Fruit fly (Drosophila melanogaster) whole organism, wandering third instar larva: ENCODE measurements around the gene CG32074.

Experiments
- Abd-B ChIP-seq: fragments of >200 bp; optimal IDR thresholded peaks from 2 replicates; lab custom pipeline; 2017; ENCODE audit warnings: missing biosample characterization, missing genetic modification characterization
- CG32264 ChIP-seq: fragments of 200-800 bp; sonication (Bioruptor generic); optimal IDR thresholded peaks from 2 replicates; lab custom pipeline; 2016; ENCODE audit warnings: missing biosample characterization, missing genetic modification characterization
- CG9705 ChIP-seq: fragments of 200-800 bp; sonication (Bioruptor generic); optimal IDR thresholded peaks from 2 replicates; lab custom pipeline; 2018; ENCODE audit warnings: missing biosample characterization, mild to moderate bottlenecking, missing genetic modification characterization
- CrebA ChIP-seq: fragments of 200-800 bp; sonication (Bioruptor generic); optimal IDR thresholded peaks from 2 replicates; lab custom pipeline; 2016; ENCODE audit warnings: missing biosample characterization, mild to moderate bottlenecking, missing genetic modification characterization, borderline replicate concordance
- Dfd ChIP-seq: fragments of >200 bp; optimal IDR thresholded peaks from 2 replicates; lab custom pipeline; 2017; ENCODE audit warnings: missing biosample characterization, missing genetic modification characterization
- Dif ChIP-seq: fragments of 200-275, 200-300 bp; sonication (Bioruptor generic); optimal IDR thresholded peaks from 2 replicates; lab custom pipeline; 2018; ENCODE audit warnings: missing biosample characterization, missing genetic modification characterization; ENCODE audit not compliant: partially characterized antibody
- GATAd ChIP-seq: sonication (Bioruptor generic); optimal IDR thresholded peaks from 2 replicates; lab custom pipeline; 2016; ENCODE audit warnings: missing biosample characterization, missing genetic modification characterization
- HLH106 ChIP-seq: fragments of 200-800 bp; optimal IDR thresholded peaks from 3 replicates; lab custom pipeline; 2019; ENCODE audit warnings: missing biosample characterization, mild to moderate bottlenecking, missing genetic modification characterization, moderate library complexity
- Hnf4 ChIP-seq: fragments of 200-800 bp; sonication (Bioruptor generic); optimal IDR thresholded peaks from 2 replicates; lab custom pipeline; 2016; ENCODE audit warnings: missing biosample characterization, mild to moderate bottlenecking, missing genetic modification characterization
- Hr78 ChIP-seq: fragments of >200 bp; optimal IDR thresholded peaks from 2 replicates; lab custom pipeline; 2017; ENCODE audit warnings: missing biosample characterization, missing genetic modification characterization
- Hr83 ChIP-seq: fragments of 200-300 bp; sonication (Bioruptor generic); optimal IDR thresholded peaks from 2 replicates; lab custom pipeline; 2016; ENCODE audit warnings: missing biosample characterization, mild to moderate bottlenecking, missing genetic modification characterization, moderate library complexity; ENCODE audit not compliant: poor library complexity, severe bottlenecking
- Jra ChIP-seq: sonication (Bioruptor generic); optimal IDR thresholded peaks from 2 replicates; lab custom pipeline; 2016; ENCODE audit warnings: missing biosample characterization, missing genetic modification characterization
- Mio ChIP-seq: sonication (Bioruptor generic); optimal IDR thresholded peaks from 2 replicates; lab custom pipeline; 2016; ENCODE audit warnings: missing biosample characterization, missing genetic modification characterization
- Myc ChIP-seq: fragments of >200 bp; optimal IDR thresholded peaks from 2 replicates; lab custom pipeline; 2017
- N ChIP-seq: fragments of >200 bp; optimal IDR thresholded peaks from 2 replicates; lab custom pipeline; 2018; ENCODE audit warnings: missing biosample characterization, missing external identifiers, missing genetic modification characterization
- OdsH ChIP-seq: fragments of 200-800 bp; sonication (Bioruptor generic); optimal IDR thresholded peaks from 2 replicates; lab custom pipeline; 2016; ENCODE audit warnings: missing biosample characterization, mild to moderate bottlenecking, missing genetic modification characterization
- Rel ChIP-seq, 2 experiments: fragments of 200-800 bp; sonication (Bioruptor generic) in 1 of 2; optimal IDR thresholded peaks; 2 replicates in 1 of 2; 3 replicates in 1 of 2; lab custom pipeline; 2016 to 2019; ENCODE audit warnings: mild to moderate bottlenecking in 2 of 2, missing biosample characterization in 2 of 2, missing genetic modification characterization in 2 of 2, moderate library complexity in 1 of 2
- Sp1 ChIP-seq: fragments of 200-800 bp; sonication (Bioruptor generic); optimal IDR thresholded peaks from 3 replicates; lab custom pipeline; 2019; ENCODE audit warnings: missing biosample characterization, mild to moderate bottlenecking, missing genetic modification characterization, moderate library complexity
- Vsx2 ChIP-seq: fragments of 200-300, 225-300 bp; sonication (Bioruptor generic); optimal IDR thresholded peaks from 2 replicates; lab custom pipeline; 2018; ENCODE audit warnings: missing biosample characterization, missing genetic modification characterization; ENCODE audit not compliant: partially characterized antibody
- br ChIP-seq: fragments of 200-800 bp; sonication (Bioruptor generic); optimal IDR thresholded peaks from 2 replicates; lab custom pipeline; 2016; ENCODE audit warnings: missing biosample characterization, missing genetic modification characterization
- brk ChIP-seq: fragments of 200-800 bp; sonication (Bioruptor generic); optimal IDR thresholded peaks from 2 replicates; lab custom pipeline; 2016; ENCODE audit warnings: missing biosample characterization, mild to moderate bottlenecking, missing genetic modification characterization
- dl ChIP-seq, 2 experiments: fragments of 175-275, 200-275 bp in 1 of 2; fragments of 200-275 bp in 1 of 2; sonication (Bioruptor generic); optimal IDR thresholded peaks; lab custom pipeline; 2018; ENCODE audit warnings: mild to moderate bottlenecking in 2 of 2, missing biosample characterization in 2 of 2, missing genetic modification characterization in 2 of 2, moderate library complexity in 2 of 2; ENCODE audit not compliant: partially characterized antibody in 2 of 2, insufficient read depth in 1 of 2
- dmrt93B ChIP-seq: fragments of 200-800 bp; sonication (Bioruptor generic); optimal IDR thresholded peaks from 2 replicates; lab custom pipeline; 2018; ENCODE audit warnings: missing biosample characterization, mild to moderate bottlenecking, missing genetic modification characterization
- dsf ChIP-seq: sonication (Bioruptor generic); optimal IDR thresholded peaks from 2 replicates; lab custom pipeline; 2016; ENCODE audit warnings: missing biosample characterization, missing genetic modification characterization, borderline replicate concordance
- ey ChIP-seq: fragments of 200-800 bp; sonication (Bioruptor generic); optimal IDR thresholded peaks from 2 replicates; lab custom pipeline; 2016; ENCODE audit warnings: missing biosample characterization, missing genetic modification characterization
- foxo ChIP-seq, 2 experiments: fragments of 200-800 bp; sonication (Bioruptor generic); optimal IDR thresholded peaks; 2 replicates in 1 of 2; 3 replicates in 1 of 2; lab custom pipeline; 2016 to 2017; ENCODE audit warnings: missing biosample characterization in 2 of 2, missing genetic modification characterization in 2 of 2
- fru ChIP-seq: fragments of 200-800 bp; sonication (Bioruptor generic); optimal IDR thresholded peaks from 3 replicates; lab custom pipeline; 2016; ENCODE audit warnings: missing biosample characterization, mild to moderate bottlenecking, missing genetic modification characterization
- h ChIP-seq: fragments of 200-800 bp; sonication (Bioruptor generic); optimal IDR thresholded peaks from 3 replicates; lab custom pipeline; 2016; ENCODE audit warnings: missing biosample characterization, mild to moderate bottlenecking, missing genetic modification characterization
- jim ChIP-seq: fragments of 175-275, 200-325 bp; sonication (Bioruptor generic); optimal IDR thresholded peaks from 2 replicates; lab custom pipeline; 2016; ENCODE audit warnings: missing biosample characterization, mild to moderate bottlenecking, missing genetic modification characterization
- lola ChIP-seq: fragments of >200 bp; optimal IDR thresholded peaks from 2 replicates; lab custom pipeline; 2017; ENCODE audit warnings: missing biosample characterization, missing genetic modification characterization
- pan ChIP-seq: fragments of >200 bp; optimal IDR thresholded peaks from 2 replicates; lab custom pipeline; 2017
- psq ChIP-seq: fragments of 200-800 bp; sonication (Bioruptor generic); optimal IDR thresholded peaks from 3 replicates; lab custom pipeline; 2017; ENCODE audit warnings: missing biosample characterization, mild to moderate bottlenecking, missing genetic modification characterization, moderate library complexity
- rgr ChIP-seq: fragments of 200-800 bp; sonication (Bioruptor generic); optimal IDR thresholded peaks from 3 replicates; lab custom pipeline; 2016; ENCODE audit warnings: missing biosample characterization, mild to moderate bottlenecking, missing genetic modification characterization
- sage ChIP-seq: fragments of 200-800 bp; sonication (Bioruptor generic); optimal IDR thresholded peaks from 2 replicates; lab custom pipeline; 2016; ENCODE audit warnings: missing biosample characterization, mild to moderate bottlenecking, missing genetic modification characterization
- sv ChIP-seq: fragments of 200-800 bp; sonication (Bioruptor generic); optimal IDR thresholded peaks from 3 replicates; lab custom pipeline; 2016; ENCODE audit warnings: missing biosample characterization, missing genetic modification characterization
- tai ChIP-seq: sonication (Bioruptor generic); optimal IDR thresholded peaks from 2 replicates; lab custom pipeline; 2016; ENCODE audit warnings: missing biosample characterization, missing genetic modification characterization
- usp ChIP-seq: fragments of >200 bp; optimal IDR thresholded peaks from 2 replicates; lab custom pipeline; 2017; ENCODE audit warnings: missing biosample characterization, missing genetic modification characterization
- woc ChIP-seq: sonication (Bioruptor generic); optimal IDR thresholded peaks from 2 replicates; lab custom pipeline; 2016; ENCODE audit warnings: missing biosample characterization, mild to moderate bottlenecking, missing genetic modification characterization

The CG32074 gene

dm6 chr3L:11091943-11092609, 40.0 kb downstream of the CG32074 start:
- TF ChIP-seq foxo (GFP tag; optimal IDR thresholded peaks at IDR 0.05; lab: Kevin White, UChicago) = peak in 1 of 2 experiments; percentile 88
- no peak for TF ChIP-seq lola (GFP tag; lab: Kevin White, UChicago)
- no peak for TF ChIP-seq usp
- TF ChIP-seq Jra = peak; percentile 78
- no peak for TF ChIP-seq Rel (GFP tag; optimal IDR thresholded peaks at IDR 0.05; lab: Kevin White, UChicago)
- peak; percentile 57 for TF ChIP-seq Rel (tag; optimal IDR thresholded peaks at IDR 0.05; lab: Kevin White, UChicago)
- peak; percentile 74 for TF ChIP-seq OdsH
- no peak for TF ChIP-seq Mio (GFP tag; lab: Kevin White, UChicago)
- TF ChIP-seq dl (GFP tag; optimal IDR thresholded peaks at IDR 0.05; lab: Kevin White, UChicago; ENCODE audit: insufficient read depth in 1 of 2, partially characterized antibody in 2 of 2) = no peak
- TF ChIP-seq Myc (lab: Kevin White, UChicago) = no peak
- TF ChIP-seq Vsx2 = no peak
- peak; percentile 89 for TF ChIP-seq h (GFP tag; lab: Kevin White, UChicago)
- TF ChIP-seq CrebA (GFP tag; lab: Kevin White, UChicago) = no peak
- TF ChIP-seq Dif = peak; percentile 39
- peak; percentile 78 for TF ChIP-seq br (GFP tag; lab: Kevin White, UChicago)
- TF ChIP-seq Hr83 (GFP tag; lab: Kevin White, UChicago) = peak; percentile 83
- TF ChIP-seq dmrt93B = peak; percentile 3
- peak; percentile 43 for TF ChIP-seq Sp1
- TF ChIP-seq dsf (GFP tag; lab: Kevin White, UChicago) = no peak
- no peak for TF ChIP-seq Dfd (GFP tag; lab: Kevin White, UChicago)
- TF ChIP-seq GATAd (GFP tag; lab: Kevin White, UChicago) = no peak
- TF ChIP-seq woc = peak; percentile 64
- TF ChIP-seq CG32264 (GFP tag; lab: Kevin White, UChicago) = peak; percentile 58
- peak; percentile 14 for TF ChIP-seq sv (GFP tag; lab: Kevin White, UChicago)
- peak; percentile 31 for TF ChIP-seq CG9705 (GFP tag; lab: Kevin White, UChicago)
- peak; percentile 86 for TF ChIP-seq Hnf4 (GFP tag; lab: Kevin White, UChicago)
- TF ChIP-seq Abd-B = no peak
- no peak for TF ChIP-seq sage (GFP tag; lab: Kevin White, UChicago)
- no peak for TF ChIP-seq N (GFP tag; lab: Kevin White, UChicago)
- TF ChIP-seq psq (GFP tag; lab: Kevin White, UChicago) = peak; percentile 95
- TF ChIP-seq pan (lab: Kevin White, UChicago) = no peak
- TF ChIP-seq Hr78 (GFP tag; lab: Kevin White, UChicago) = no peak
- peak; percentile 44 for TF ChIP-seq HLH106 (tag; lab: Kevin White, UChicago)
- TF ChIP-seq ey (GFP tag; lab: Kevin White, UChicago) = peak; percentile 61
- TF ChIP-seq fru = peak; percentile 73
- TF ChIP-seq rgr (GFP tag; lab: Kevin White, UChicago) = peak; percentile 90
- peak; percentile 85 for TF ChIP-seq tai (GFP tag; lab: Kevin White, UChicago)
- peak; percentile 68 for TF ChIP-seq brk (GFP tag; lab: Kevin White, UChicago)
- TF ChIP-seq jim (GFP tag; lab: Kevin White, UChicago) = peak; percentile 66

DNA sequence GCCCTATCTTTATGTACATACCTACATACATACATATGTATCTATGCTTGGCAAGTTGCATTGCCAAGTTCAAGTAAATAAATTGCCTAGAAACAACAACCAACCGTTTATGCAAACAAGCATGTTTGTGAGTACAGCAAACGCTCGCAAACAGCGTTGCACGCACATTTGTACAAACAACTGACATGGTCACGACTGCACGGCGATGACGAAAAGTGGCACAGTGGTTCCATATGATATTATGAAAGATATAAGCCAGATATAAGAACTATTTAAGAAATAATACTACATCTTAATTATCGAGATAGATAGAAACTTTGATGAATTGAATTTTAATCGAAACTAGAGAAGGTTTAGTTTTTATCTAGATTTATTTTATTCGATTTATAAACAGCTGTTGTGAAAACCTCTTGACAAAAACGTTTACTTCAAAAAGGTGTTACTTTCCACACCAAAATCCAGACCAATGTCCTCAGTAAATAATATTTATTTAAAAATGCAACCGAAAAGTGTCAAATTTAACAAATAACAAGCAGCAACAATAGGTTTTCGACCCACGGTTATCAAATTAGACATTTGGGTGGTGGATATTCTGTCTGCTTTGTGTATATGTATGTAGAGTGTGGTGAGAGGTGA, 42.2 kb downstream of the CG32074 start:
- peak; percentile 76 for TF ChIP-seq Sp1
- TF ChIP-seq Jra = peak; percentile 8
- TF ChIP-seq foxo (GFP tag; optimal IDR thresholded peaks at IDR 0.05; lab: Kevin White, UChicago) = peak in 1 of 2 experiments; percentile 84
- TF ChIP-seq CrebA (GFP tag; lab: Kevin White, UChicago) = no peak
- TF ChIP-seq Hr83 (GFP tag; lab: Kevin White, UChicago) = peak; percentile 96
- no peak for TF ChIP-seq Dfd (GFP tag; lab: Kevin White, UChicago)
- TF ChIP-seq OdsH = peak; percentile 80
- no peak for TF ChIP-seq Mio (GFP tag; lab: Kevin White, UChicago)
- peak; percentile 78 for TF ChIP-seq tai (GFP tag; lab: Kevin White, UChicago)
- peak; percentile 72 for TF ChIP-seq fru
- TF ChIP-seq GATAd (GFP tag; lab: Kevin White, UChicago) = peak; percentile 25
- TF ChIP-seq Hnf4 (GFP tag; lab: Kevin White, UChicago) = peak; percentile 47
- peak; percentile 68 for TF ChIP-seq woc
- TF ChIP-seq lola (GFP tag; lab: Kevin White, UChicago) = no peak
- TF ChIP-seq jim (GFP tag; lab: Kevin White, UChicago) = peak; percentile 55
- peak; percentile 74 for TF ChIP-seq ey (GFP tag; lab: Kevin White, UChicago)
- no peak for TF ChIP-seq N (GFP tag; lab: Kevin White, UChicago)
- TF ChIP-seq brk (GFP tag; lab: Kevin White, UChicago) = peak; percentile 40
- no peak for TF ChIP-seq dl (GFP tag; optimal IDR thresholded peaks at IDR 0.05; lab: Kevin White, UChicago; ENCODE audit: insufficient read depth in 1 of 2, partially characterized antibody in 2 of 2)
- peak; percentile 42 for TF ChIP-seq sage (GFP tag; lab: Kevin White, UChicago)
- TF ChIP-seq psq (GFP tag; lab: Kevin White, UChicago) = peak; percentile 79
- TF ChIP-seq HLH106 (tag; lab: Kevin White, UChicago) = peak; percentile 54
- no peak for TF ChIP-seq Abd-B
- no peak for TF ChIP-seq Vsx2
- TF ChIP-seq rgr (GFP tag; lab: Kevin White, UChicago) = peak; percentile 74
- no peak for TF ChIP-seq Dif
- peak; percentile 13 for TF ChIP-seq CG32264 (GFP tag; lab: Kevin White, UChicago)
- peak; percentile 90 for TF ChIP-seq sv (GFP tag; lab: Kevin White, UChicago)
- TF ChIP-seq dsf (GFP tag; lab: Kevin White, UChicago) = no peak
- peak; percentile 70 for TF ChIP-seq br (GFP tag; lab: Kevin White, UChicago)
- no peak for TF ChIP-seq CG9705 (GFP tag; lab: Kevin White, UChicago)
- TF ChIP-seq Hr78 (GFP tag; lab: Kevin White, UChicago) = no peak
- peak; percentile 6 for TF ChIP-seq dmrt93B
- no peak for TF ChIP-seq pan (lab: Kevin White, UChicago)
- TF ChIP-seq usp = no peak
- no peak for TF ChIP-seq Rel (GFP tag; optimal IDR thresholded peaks at IDR 0.05; lab: Kevin White, UChicago)
- TF ChIP-seq Rel (tag; optimal IDR thresholded peaks at IDR 0.05; lab: Kevin White, UChicago) = no peak
- TF ChIP-seq Myc (lab: Kevin White, UChicago) = no peak
- peak; percentile 81 for TF ChIP-seq h (GFP tag; lab: Kevin White, UChicago)
